Fruit fly (Drosophila melanogaster): ENCODE data around the gene CG3407.

Gene CG3407

DNA sequence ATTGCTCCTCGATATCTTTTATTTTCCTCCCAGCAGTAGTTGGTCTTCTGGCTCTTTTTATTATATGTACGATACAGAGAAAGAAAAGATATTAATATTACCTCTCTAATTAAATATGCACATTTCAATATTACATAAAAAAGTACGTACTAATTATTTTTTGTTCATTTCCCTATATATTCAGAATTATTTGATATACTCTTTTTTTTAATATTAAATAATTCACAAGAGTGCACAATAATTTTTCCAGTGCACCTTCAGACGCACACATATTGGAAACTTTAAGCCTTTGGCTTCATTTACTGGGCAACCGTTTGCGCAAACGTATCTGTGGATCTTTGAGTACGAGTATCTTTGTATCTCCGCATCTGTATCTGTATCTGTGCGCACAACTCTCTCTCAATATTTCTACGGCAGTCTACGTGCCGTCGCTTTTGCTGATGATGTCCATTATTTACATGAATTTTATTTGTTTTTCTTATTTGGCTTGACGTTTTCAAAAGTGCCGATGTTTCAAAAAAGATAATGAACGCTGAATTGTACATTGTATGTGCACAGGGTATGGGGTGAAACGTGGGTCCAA, 36.5 kb downstream of the CG3407 start (continued):
- peak; percentile 18 for TF ChIP-seq CG4617 (GFP tag; optimal IDR thresholded peaks at IDR 0.05; ENCODE audit: borderline replicate concordance)
- peak; percentile 70 for TF ChIP-seq Med (GFP tag)
- TF ChIP-seq CG32532 (GFP tag; IDR thresholded peaks at IDR 0.05), result peak; percentile 80; the same call in 1 of the 2 replicates
- peak; percentile 90 for TF ChIP-seq stc (GFP tag; IDR thresholded peaks at IDR 0.05)
- TF ChIP-seq gsb (GFP tag; IDR thresholded peaks at IDR 0.05), result no peak
- TF ChIP-seq CG12391 (tag; optimal IDR thresholded peaks at IDR 0.05), result peak; percentile 96
- peak; percentile 92 for TF ChIP-seq gsb-n (tag; optimal IDR thresholded peaks at IDR 0.05)
- peak; percentile 96 for TF ChIP-seq zf30C (GFP tag; optimal IDR thresholded peaks at IDR 0.05)
- TF ChIP-seq knrl (GFP tag; IDR thresholded peaks at IDR 0.05; ENCODE audit: partially characterized antibody), result no peak
- peak; percentile 88 for TF ChIP-seq Blimp-1 (GFP tag; optimal IDR thresholded peaks at IDR 0.05)
- peak; percentile 75 for TF ChIP-seq CG4820 (GFP tag; optimal IDR thresholded peaks at IDR 0.05)
- no peak for TF ChIP-seq z (GFP tag; IDR thresholded peaks at IDR 0.05)
- no peak for TF ChIP-seq sima (GFP tag; optimal IDR thresholded peaks at IDR 0.05)
- TF ChIP-seq usp (GFP tag; optimal IDR thresholded peaks at IDR 0.05), result no peak
- peak; percentile 72 for TF ChIP-seq tin (GFP tag; optimal IDR thresholded peaks at IDR 0.05)
- peak; percentile 53; the same call in 1 of the 2 replicates for TF ChIP-seq CG7372 (GFP tag; IDR thresholded peaks at IDR 0.05)
- no peak for TF ChIP-seq CG7745 (tag; optimal IDR thresholded peaks at IDR 0.05)
- peak; percentile 76 for TF ChIP-seq CG12155 (GFP tag; optimal IDR thresholded peaks at IDR 0.05)
- no peak for TF ChIP-seq crc (GFP tag; optimal IDR thresholded peaks at IDR 0.05)
- peak; percentile 37 for TF ChIP-seq CG15514 (GFP tag; optimal IDR thresholded peaks at IDR 0.05)
- TF ChIP-seq Kr (GFP tag; optimal IDR thresholded peaks at IDR 0.05), result peak; percentile 82
- TF ChIP-seq CG4404 (GFP tag; IDR thresholded peaks at IDR 0.05), result peak; percentile 90
- peak; percentile 89 for TF ChIP-seq CG15269 (tag; optimal IDR thresholded peaks at IDR 0.05)
- TF ChIP-seq CG16813 (GFP tag; IDR thresholded peaks at IDR 0.05; ENCODE audit: partially characterized antibody), result no peak
- TF ChIP-seq lab (GFP tag; optimal IDR thresholded peaks at IDR 0.05), result peak; percentile 81
- peak; percentile 52 for TF ChIP-seq CG31224 (GFP tag; IDR thresholded peaks at IDR 0.05)
- no peak for TF ChIP-seq CG10565 (GFP tag; optimal IDR thresholded peaks at IDR 0.05)
- peak; percentile 23 for TF ChIP-seq MTF-1 (GFP tag; optimal IDR thresholded peaks at IDR 0.05; ENCODE audit: borderline replicate concordance)
- TF ChIP-seq CG16815 (GFP tag; optimal IDR thresholded peaks at IDR 0.05), result peak; percentile 83
- TF ChIP-seq CG17361 (GFP tag; IDR thresholded peaks at IDR 0.05), result peak; percentile 90
- no peak for TF ChIP-seq ato (GFP tag; IDR thresholded peaks at IDR 0.05; ENCODE audit: partially characterized antibody)
- no peak for TF ChIP-seq inv (GFP tag; IDR thresholded peaks at IDR 0.05; ENCODE audit: partially characterized antibody)
- TF ChIP-seq CG7786 (GFP tag; optimal IDR thresholded peaks at IDR 0.05), result no peak
- no peak for TF ChIP-seq ftz-f1 (GFP tag; optimal IDR thresholded peaks at IDR 0.05)
- TF ChIP-seq Stat92E (GFP tag; optimal IDR thresholded peaks at IDR 0.05), result peak in 1 of 3 experiments; percentile 87
- peak; percentile 67 for TF ChIP-seq CG15011 (GFP tag; optimal IDR thresholded peaks at IDR 0.05)
- TF ChIP-seq Eip74EF (GFP tag; optimal IDR thresholded peaks at IDR 0.05), result peak in 1 of 2 experiments; percentile 89
- TF ChIP-seq ab (GFP tag; optimal IDR thresholded peaks at IDR 0.05), result no peak
- TF ChIP-seq D19B (GFP tag; optimal IDR thresholded peaks at IDR 0.05), result peak; percentile 27
- peak; percentile 40 for TF ChIP-seq Hsf (GFP tag; optimal IDR thresholded peaks at IDR 0.05)
- peak; percentile 80 for TF ChIP-seq Nf-YB (GFP tag; optimal IDR thresholded peaks at IDR 0.05)
- TF ChIP-seq nom (GFP tag; optimal IDR thresholded peaks at IDR 0.05), result peak; percentile 89
- TF ChIP-seq Hr78 (GFP tag; optimal IDR thresholded peaks at IDR 0.05), result peak in 1 of 2 experiments; percentile 55
- TF ChIP-seq CG2678 (tag; optimal IDR thresholded peaks at IDR 0.05), result peak; percentile 94
- TF ChIP-seq C15 (GFP tag; IDR thresholded peaks at IDR 0.05), result no peak
- no peak for TF ChIP-seq Gsc (GFP tag; IDR thresholded peaks at IDR 0.05)
- TF ChIP-seq gcm (GFP tag; optimal IDR thresholded peaks at IDR 0.05), result peak; percentile 95
- peak; percentile 71 for TF ChIP-seq CG12659 (GFP tag; optimal IDR thresholded peaks at IDR 0.05)

Data from whole organism, embryonic.